Fruit fly (Drosophila melanogaster) whole organism, pupa: ENCODE results near the gene CG12219.

Source experiments
- CG10348 ChIP-seq: fragments of 200-800 bp; sonication (Bioruptor generic); IDR thresholded peaks from 2 replicates; pipeline ENCODE4 v1.3.6; 2022; ENCODE audit warnings: missing biosample characterization, missing genetic modification characterization
- CG12605 ChIP-seq: fragments of 200-800 bp; sonication (Bioruptor generic); IDR thresholded peaks from 2 replicates; pipeline ENCODE4 v1.3.6; 2022; ENCODE audit warnings: missing biosample characterization, missing genetic modification characterization
- CG13204 ChIP-seq: fragments of 200-800 bp; sonication (Bioruptor generic); optimal IDR thresholded peaks from 2 replicates; lab custom pipeline; 2018; ENCODE audit warnings: missing biosample characterization, mild to moderate bottlenecking, missing genetic modification characterization, moderate library complexity
- CG14655 ChIP-seq: fragments of 200-800 bp; sonication (Bioruptor generic); optimal IDR thresholded peaks from 3 replicates; lab custom pipeline; 2017; ENCODE audit warnings: mild to moderate bottlenecking, missing biosample characterization, missing genetic modification reagents, missing genetic modification characterization
- CG15710 ChIP-seq: fragments of 200-800 bp; sonication (Bioruptor generic); optimal IDR thresholded peaks from 2 replicates; lab custom pipeline; 2018; ENCODE audit warnings: missing biosample characterization, mild to moderate bottlenecking, missing genetic modification characterization, moderate library complexity
- CG17806 ChIP-seq: fragments of 200-800 bp; sonication (Bioruptor generic); optimal IDR thresholded peaks from 2 replicates; lab custom pipeline; 2018; ENCODE audit warnings: missing biosample characterization, mild to moderate bottlenecking, missing genetic modification characterization, moderate library complexity
- CG32121 ChIP-seq: fragments of 200-800 bp; sonication (Bioruptor generic); IDR thresholded peaks from 2 replicates; pipeline ENCODE4 v1.3.6; 2022; ENCODE audit warnings: missing biosample characterization, missing genetic modification characterization
- CG34367 ChIP-seq: fragments of 200-800 bp; sonication (Bioruptor generic); optimal IDR thresholded peaks from 2 replicates; lab custom pipeline; 2018; ENCODE audit warnings: missing biosample characterization, mild to moderate bottlenecking, missing genetic modification characterization
- CG4496 ChIP-seq: fragments of 200-800 bp; sonication (Bioruptor generic); IDR thresholded peaks from 3 replicates; pipeline ENCODE4 v1.3.6; 2022; ENCODE audit warnings: missing biosample characterization, missing genetic modification characterization
- CG8159 ChIP-seq: fragments of 200-800 bp; sonication (Bioruptor generic); optimal IDR thresholded peaks from 3 replicates; lab custom pipeline; 2018; ENCODE audit warnings: missing biosample characterization, mild to moderate bottlenecking, missing genetic modification characterization, moderate library complexity
- CG8301 ChIP-seq: fragments of 200-800 bp; sonication (Bioruptor generic); optimal IDR thresholded peaks from 2 replicates; lab custom pipeline; 2018; ENCODE audit warnings: missing biosample characterization, mild to moderate bottlenecking, missing genetic modification characterization
- CG9948 ChIP-seq: fragments of 200-800 bp; sonication (Bioruptor generic); optimal IDR thresholded peaks from 2 replicates; lab custom pipeline; 2018; ENCODE audit warnings: missing biosample characterization, mild to moderate bottlenecking, missing genetic modification characterization, moderate library complexity
- D1 ChIP-seq: fragments of 200-800 bp; sonication (Bioruptor generic); optimal IDR thresholded peaks from 2 replicates; lab custom pipeline; 2018; ENCODE audit warnings: missing biosample characterization, mild to moderate bottlenecking, missing genetic modification characterization, moderate library complexity
- EcR ChIP-seq: fragments of 200-800 bp; sonication (Bioruptor generic); optimal IDR thresholded peaks from 3 replicates; lab custom pipeline; 2019; ENCODE audit warnings: missing biosample characterization, missing genetic modification characterization, mild to moderate bottlenecking, moderate library complexity, missing genetic modification reagents
- Ets98B ChIP-seq: fragments of 200-800 bp; sonication (Bioruptor generic); IDR thresholded peaks from 2 replicates; pipeline ENCODE4 v1.3.6; 2022; ENCODE audit warnings: missing biosample characterization, missing genetic modification characterization
- Pif1A ChIP-seq: fragments of 200-800 bp; sonication (Bioruptor generic); optimal IDR thresholded peaks from 3 replicates; lab custom pipeline; 2016; ENCODE audit warnings: missing biosample characterization, missing genetic modification characterization
- Pif1B ChIP-seq: fragments of 200-800 bp; sonication (Bioruptor generic); optimal IDR thresholded peaks from 3 replicates; lab custom pipeline; 2016; ENCODE audit warnings: missing biosample characterization, missing genetic modification characterization
- Snoo ChIP-seq: fragments of 200-800 bp; sonication (Bioruptor generic); optimal IDR thresholded peaks from 3 replicates; lab custom pipeline; 2017; ENCODE audit warnings: missing biosample characterization, mild to moderate bottlenecking, missing genetic modification characterization, inconsistent platforms
- fd96Ca ChIP-seq: fragments of 200-800 bp; sonication (Bioruptor generic); IDR thresholded peaks from 3 replicates; pipeline ENCODE4 v1.3.6; 2022; ENCODE audit warnings: missing biosample characterization, missing genetic modification characterization
- gl ChIP-seq: fragments of 200-800 bp; sonication (Bioruptor generic); optimal IDR thresholded peaks from 2 replicates; lab custom pipeline; 2018; ENCODE audit warnings: missing biosample characterization, mild to moderate bottlenecking, missing genetic modification characterization
- rn ChIP-seq: fragments of 200-800 bp; sonication (Bioruptor generic); IDR thresholded peaks from 2 replicates; pipeline ENCODE4 v1.3.6; 2022; ENCODE audit warnings: missing biosample characterization, missing genetic modification characterization

Gene CG12219

dm6 chrX:6260900-6261299 lies 40.2 kb downstream of the CG12219 start, which contains the start of gene Josd:
Gene Josd (plus strand): TSS chrX:6261169.
- TF ChIP-seq CG9948 (tag; lab: Kevin White, UChicago): no peak
- TF ChIP-seq EcR (GFP tag; lab: Kevin White, UChicago): no peak
- TF ChIP-seq CG15710: no peak
- TF ChIP-seq Pif1B (GFP tag; lab: Kevin White, UChicago): no peak
- no peak for TF ChIP-seq CG4496 (GFP tag; lab: Robert Waterston, UW)
- TF ChIP-seq Ets98B (GFP tag; lab: Robert Waterston, UW): no peak
- no peak for TF ChIP-seq CG14655 (GFP tag; lab: Kevin White, UChicago)
- TF ChIP-seq Pif1A: no peak
- TF ChIP-seq CG12605: no peak
- TF ChIP-seq CG13204 (GFP tag; lab: Kevin White, UChicago): no peak
- TF ChIP-seq D1 (tag; lab: Kevin White, UChicago): no peak
- TF ChIP-seq fd96Ca (GFP tag; lab: Robert Waterston, UW): no peak

DNA sequence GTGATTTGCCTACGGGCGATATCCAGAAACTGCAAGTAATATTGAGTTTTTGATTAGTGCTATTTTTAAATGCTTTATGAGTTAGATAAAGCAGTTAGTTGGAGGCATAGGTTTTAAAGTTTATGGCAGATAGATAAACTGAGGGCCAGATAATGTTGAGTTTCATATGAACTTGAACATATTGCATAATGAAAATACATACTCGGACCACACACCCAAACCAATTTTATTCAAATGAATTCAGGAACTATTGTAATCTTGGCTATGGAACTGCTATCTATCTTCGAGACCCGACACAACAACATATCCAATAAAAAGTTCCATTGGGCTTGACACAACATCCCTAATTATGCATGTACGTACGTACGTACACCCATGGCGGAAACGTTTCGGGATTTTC lies 41.4 kb downstream of the CG12219 start:
- TF ChIP-seq CG8301 (tag; lab: Kevin White, UChicago): no peak
- no peak for TF ChIP-seq Ets98B (GFP tag; lab: Robert Waterston, UW)
- no peak for TF ChIP-seq CG34367 (tag; lab: Kevin White, UChicago)
- TF ChIP-seq Pif1B (GFP tag; lab: Kevin White, UChicago): no peak
- TF ChIP-seq CG15710: no peak
- no peak for TF ChIP-seq CG12605
- TF ChIP-seq CG32121: no peak
- TF ChIP-seq CG13204 (GFP tag; lab: Kevin White, UChicago): no peak
- TF ChIP-seq fd96Ca (GFP tag; lab: Robert Waterston, UW): no peak
- no peak for TF ChIP-seq CG8159 (tag; lab: Kevin White, UChicago)
- no peak for TF ChIP-seq CG4496 (GFP tag; lab: Robert Waterston, UW)

DNA sequence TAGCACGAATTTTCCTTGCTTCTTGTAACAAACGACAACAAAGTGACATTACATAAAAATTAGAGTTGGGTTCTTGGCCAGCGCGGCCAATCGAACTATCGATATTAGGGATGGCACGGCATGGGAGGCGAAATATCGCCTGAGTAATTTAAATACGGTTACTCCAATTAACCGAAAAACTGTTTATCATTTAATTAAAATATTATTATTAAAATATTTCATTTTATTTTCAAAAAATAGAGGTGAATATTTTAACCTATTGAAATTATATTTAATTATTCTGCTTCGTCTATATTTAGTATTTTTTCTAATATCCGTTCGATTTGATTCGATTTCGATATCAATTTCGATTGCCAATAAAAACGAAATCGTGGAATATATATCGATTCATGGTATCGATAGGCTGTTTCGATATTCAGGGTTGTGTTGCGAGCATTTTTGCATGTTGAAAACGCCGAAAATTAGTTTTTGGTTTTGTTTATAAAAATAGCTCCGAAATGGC lies 45.6 kb downstream of the CG12219 start, which contains the start of the genes Rbcn-3A and Spx:
TSS of gene Rbcn-3A (minus strand) at position 74 of the 502 bp plus-strand sequence.
TSS of gene Spx (plus strand) at position 409 of the 502 bp plus-strand sequence.
- TF ChIP-seq Pif1A (no peak), CG10348 (GFP tag; lab: Robert Waterston, UW) (no peak), Pif1B (GFP tag; lab: Kevin White, UChicago) (peak; percentile 6), CG15710 (peak; percentile 11)

- TF ChIP-seq D1 (tag; lab: Kevin White, UChicago) (no peak), rn (GFP tag; lab: Robert Waterston, UW) (no peak), CG4496 (GFP tag; lab: Robert Waterston, UW) (0 out of 3 replicates have a peak, but pooled peaks have one; percentile 34), CG10348 (GFP tag; lab: Robert Waterston, UW) (no peak), CG17806 (tag; lab: Kevin White, UChicago) (no peak), CG8301 (tag; lab: Kevin White, UChicago) (no peak), fd96Ca (GFP tag; lab: Robert Waterston, UW) (0 out of 3 replicates have a peak, but pooled peaks have one; percentile 29), CG8159 (tag; lab: Kevin White, UChicago) (no peak), CG34367 (tag; lab: Kevin White, UChicago) (no peak), EcR (GFP tag; lab: Kevin White, UChicago) (no peak), CG13204 (GFP tag; lab: Kevin White, UChicago) (no peak), Pif1B (GFP tag; lab: Kevin White, UChicago) (no peak), Pif1A (no peak), CG32121 (no peak)
- TF ChIP-seq, all 21 proteins: peak for 2
These were observed 46.3 kb downstream of the CG12219 start for dm6 chrX:6254617-6255349.

- TF ChIP-seq Ets98B (GFP tag; lab: Robert Waterston, UW) (no peak), Snoo (tag; lab: Kevin White, UChicago) (no peak), Pif1B (GFP tag; lab: Kevin White, UChicago) (no peak), Pif1A (no peak), gl (no peak), D1 (tag; lab: Kevin White, UChicago) (no peak), CG10348 (GFP tag; lab: Robert Waterston, UW) (no peak), CG17806 (tag; lab: Kevin White, UChicago) (no peak)
These were observed 47.4 kb downstream of the CG12219 start for dm6 chrX:6253701-6254100.

dm6 chrX:6252897-6253540 lies 48.1 kb downstream of the CG12219 start:
- TF ChIP-seq CG8301 (tag; lab: Kevin White, UChicago) (no peak), CG8159 (tag; lab: Kevin White, UChicago) (no peak)
- TF ChIP-seq, all 21 proteins: peak for 0
